Fruit fly (Drosophila melanogaster) whole organism, embryonic: ENCODE results near the gene pdm2.

ENCODE experiments used
- Adf1 ChIP-seq: fragments of 200-800 bp; sonication (Bioruptor generic); IDR thresholded peaks from 2 replicates; pipeline ENCODE4 v1.3.6; 2022; ENCODE audit warnings: missing biosample characterization, missing genetic modification characterization
- CG1024 ChIP-seq: fragments of 200-800 bp; sonication (Bioruptor generic); IDR thresholded peaks from 2 replicates; pipeline ENCODE4 v1.3.6; 2022; ENCODE audit warnings: missing biosample characterization, missing genetic modification characterization
- CG12104 ChIP-seq: fragments of 200-800 bp; sonication (Bioruptor generic); optimal IDR thresholded peaks from 3 replicates; lab custom pipeline; 2016; ENCODE audit warnings: missing biosample characterization, missing genetic modification characterization
- CG1233 ChIP-seq: fragments of 200-800 bp; sonication (Bioruptor generic); optimal IDR thresholded peaks from 4 replicates; lab custom pipeline; 2018; ENCODE audit warnings: missing biosample characterization, mild to moderate bottlenecking, missing genetic modification characterization
- CG15514 ChIP-seq: fragments of 200-800 bp; sonication (Bioruptor generic); optimal IDR thresholded peaks from 3 replicates; lab custom pipeline; 2017; ENCODE audit warnings: missing biosample characterization, missing genetic modification characterization, mild to moderate bottlenecking, moderate library complexity, missing genetic modification reagents
- CG1792 ChIP-seq: fragments of 200-800 bp; sonication (Bioruptor generic); optimal IDR thresholded peaks from 2 replicates; lab custom pipeline; 2016; ENCODE audit warnings: missing biosample characterization, missing genetic modification characterization
- CG1832 ChIP-seq: fragments of 200-800 bp; sonication (Bioruptor generic); optimal IDR thresholded peaks from 2 replicates; lab custom pipeline; 2017; ENCODE audit warnings: missing biosample characterization, mild to moderate bottlenecking, missing genetic modification characterization, inconsistent platforms
- CG30431 ChIP-seq: fragments of 200-800 bp; sonication (Bioruptor generic); optimal IDR thresholded peaks from 2 replicates; lab custom pipeline; 2017; ENCODE audit warnings: missing biosample characterization, missing genetic modification characterization
- CG3065 ChIP-seq: fragments of 200-800 bp; sonication (Bioruptor generic); optimal IDR thresholded peaks from 2 replicates; lab custom pipeline; 2016; ENCODE audit warnings: missing biosample characterization, missing genetic modification characterization
- CG31224 ChIP-seq: fragments of 200-800 bp; sonication (Bioruptor generic); IDR thresholded peaks from 2 replicates; pipeline ENCODE4 v1.3.6; 2022; ENCODE audit warnings: missing biosample characterization, missing genetic modification characterization
- CG32532 ChIP-seq: fragments of 200-800 bp; sonication (Bioruptor generic); IDR thresholded peaks from 2 replicates; pipeline ENCODE4 v1.3.6; 2022; ENCODE audit warnings: missing biosample characterization, missing genetic modification characterization
- CG34224 ChIP-seq: fragments of 200-800 bp; sonication (Bioruptor generic); IDR thresholded peaks from 3 replicates; pipeline ENCODE4 v1.3.6; 2022; ENCODE audit warnings: missing biosample characterization, missing genetic modification characterization; ENCODE audit not compliant: partially characterized antibody
- CG4424 ChIP-seq: fragments of 200-800 bp; sonication (Bioruptor generic); optimal IDR thresholded peaks from 3 replicates; lab custom pipeline; 2016; ENCODE audit warnings: missing biosample characterization, missing genetic modification characterization
- CG5953 ChIP-seq: fragments of 200-800 bp; sonication (Bioruptor generic); IDR thresholded peaks from 2 replicates; pipeline ENCODE4 v1.3.6; 2022; ENCODE audit warnings: missing biosample characterization, missing genetic modification characterization
- CG8478 ChIP-seq: fragments of >200 bp; optimal IDR thresholded peaks from 2 replicates; lab custom pipeline; 2018
- CG9797 ChIP-seq: fragments of 200-800 bp; sonication (Bioruptor generic); optimal IDR thresholded peaks from 3 replicates; lab custom pipeline; 2018; ENCODE audit warnings: missing biosample characterization, mild to moderate bottlenecking, missing genetic modification characterization
- CHES-1-like ChIP-seq: fragments of 200-800 bp; sonication (Bioruptor generic); optimal IDR thresholded peaks from 2 replicates; lab custom pipeline; 2016; ENCODE audit warnings: missing biosample characterization, missing genetic modification characterization
- D19A ChIP-seq: fragments of 200-800 bp; optimal IDR thresholded peaks from 3 replicates; lab custom pipeline; 2019; ENCODE audit warnings: missing biosample characterization, mild to moderate bottlenecking, missing genetic modification characterization, moderate library complexity
- D19B ChIP-seq: fragments of 200-800 bp; sonication (Bioruptor generic); optimal IDR thresholded peaks from 2 replicates; lab custom pipeline; 2017; ENCODE audit warnings: missing biosample characterization, mild to moderate bottlenecking, missing genetic modification characterization
- Dad ChIP-seq: fragments of 200-800 bp; sonication (Bioruptor generic); optimal IDR thresholded peaks from 3 replicates; lab custom pipeline; 2016; ENCODE audit warnings: missing biosample characterization, missing genetic modification characterization
- E2f2 ChIP-seq: fragments of 200-800 bp; sonication (Bioruptor generic); IDR thresholded peaks from 2 replicates; pipeline ENCODE4 v1.3.6; 2022; ENCODE audit warnings: missing biosample characterization, missing genetic modification characterization
- Elba2 ChIP-seq: fragments of 200-800 bp; sonication (Bioruptor generic); optimal IDR thresholded peaks from 3 replicates; lab custom pipeline; 2016; ENCODE audit warnings: missing biosample characterization, missing genetic modification characterization
- Ets97D ChIP-seq: fragments of 200-800 bp; sonication (Bioruptor generic); optimal IDR thresholded peaks from 3 replicates; lab custom pipeline; 2016; ENCODE audit warnings: missing biosample characterization, missing genetic modification characterization
- H2.0 ChIP-seq: fragments of 200-800 bp; sonication (Bioruptor generic); IDR thresholded peaks from 2 replicates; pipeline ENCODE4 v1.3.6; 2022; ENCODE audit warnings: missing biosample characterization, missing genetic modification characterization
- HmgZ ChIP-seq: fragments of 200-800 bp; sonication (Bioruptor generic); optimal IDR thresholded peaks from 2 replicates; lab custom pipeline; 2018; ENCODE audit warnings: missing biosample characterization, mild to moderate bottlenecking, missing genetic modification characterization
- Jarid2 ChIP-seq: fragments of 200-800 bp; sonication (Bioruptor generic); optimal IDR thresholded peaks from 3 replicates; lab custom pipeline; 2017; ENCODE audit warnings: mild to moderate bottlenecking, missing biosample characterization, missing genetic modification reagents, missing genetic modification characterization
- Mes4 ChIP-seq: fragments of 200-800 bp; sonication (Bioruptor generic); optimal IDR thresholded peaks from 2 replicates; lab custom pipeline; 2016; ENCODE audit warnings: missing biosample characterization, missing genetic modification characterization
- Nf-YB ChIP-seq: fragments of 200-800 bp; sonication (Bioruptor generic); optimal IDR thresholded peaks from 3 replicates; lab custom pipeline; 2019; ENCODE audit warnings: missing biosample characterization, mild to moderate bottlenecking, missing genetic modification characterization, moderate library complexity
- Nf-YC ChIP-seq: fragments of 200-800 bp; optimal IDR thresholded peaks from 3 replicates; lab custom pipeline; 2019; ENCODE audit warnings: missing biosample characterization, mild to moderate bottlenecking, missing genetic modification characterization, moderate library complexity
- Scr ChIP-seq: fragments of 200-800 bp; sonication (Bioruptor generic); IDR thresholded peaks from 2 replicates; pipeline ENCODE4 v1.3.6; 2022; ENCODE audit warnings: missing biosample characterization, missing genetic modification characterization; ENCODE audit not compliant: partially characterized antibody
- Sin3A ChIP-seq: fragments of >200 bp; optimal IDR thresholded peaks from 2 replicates; lab custom pipeline; 2018
- Six4 ChIP-seq: fragments of 200-800 bp; sonication (Bioruptor generic); optimal IDR thresholded peaks from 2 replicates; lab custom pipeline; 2016; ENCODE audit warnings: missing biosample characterization, missing genetic modification characterization
- Ssrp ChIP-seq: fragments of 200-800 bp; sonication (Bioruptor generic); optimal IDR thresholded peaks from 2 replicates; lab custom pipeline; 2018; ENCODE audit warnings: missing biosample characterization, mild to moderate bottlenecking, missing genetic modification characterization, moderate library complexity
- Trl ChIP-seq, 3 experiments: fragments of >200 bp in 2 of 3; fragments of 200-800 bp in 1 of 3; sonication (Bioruptor generic) in 1 of 3; optimal IDR thresholded peaks; 2 replicates in 1 of 3; 3 replicates in 2 of 3; lab custom pipeline; 2016 to 2017; ENCODE audit warnings: missing biosample characterization in 1 of 3, missing genetic modification characterization in 1 of 3
- bowl ChIP-seq: fragments of 200-800 bp; sonication (Bioruptor generic); IDR thresholded peaks from 2 replicates; pipeline ENCODE4 v1.3.6; 2022; ENCODE audit warnings: missing biosample characterization, missing genetic modification characterization
- cg ChIP-seq: fragments of 200-800 bp; sonication (Bioruptor generic); optimal IDR thresholded peaks from 3 replicates; lab custom pipeline; 2019; ENCODE audit warnings: missing biosample characterization, mild to moderate bottlenecking, missing genetic modification characterization, moderate library complexity
- chif ChIP-seq, 2 experiments: fragments of 200-800 bp; sonication (Bioruptor generic); optimal IDR thresholded peaks; 3 replicates each; lab custom pipeline; 2016; ENCODE audit warnings: missing biosample characterization in 2 of 2, missing genetic modification characterization in 2 of 2
- chm ChIP-seq: fragments of 200-800 bp; sonication (Bioruptor generic); IDR thresholded peaks from 2 replicates; pipeline ENCODE4 v1.3.6; 2022; ENCODE audit warnings: missing biosample characterization, missing genetic modification characterization
- cwo ChIP-seq: fragments of 200-800 bp; sonication (Bioruptor generic); optimal IDR thresholded peaks from 3 replicates; lab custom pipeline; 2017; ENCODE audit warnings: missing biosample characterization, missing genetic modification characterization, mild to moderate bottlenecking, moderate library complexity, missing genetic modification reagents
- exex ChIP-seq: fragments of 200-800 bp; sonication (Bioruptor generic); optimal IDR thresholded peaks from 4 replicates; lab custom pipeline; 2018; ENCODE audit warnings: missing biosample characterization, mild to moderate bottlenecking, missing genetic modification characterization, moderate library complexity
- hbn ChIP-seq: fragments of 200-800 bp; sonication (Bioruptor generic); IDR thresholded peaks from 2 replicates; pipeline ENCODE4 v1.3.6; 2022; ENCODE audit warnings: missing biosample characterization, missing genetic modification characterization; ENCODE audit not compliant: partially characterized antibody
- kay ChIP-seq: fragments of 200-800 bp; sonication (Bioruptor generic); optimal IDR thresholded peaks from 2 replicates; lab custom pipeline; 2016; ENCODE audit warnings: missing biosample characterization, missing genetic modification characterization
- mirr ChIP-seq: fragments of 200-800 bp; sonication (Bioruptor generic); optimal IDR thresholded peaks from 3 replicates; lab custom pipeline; 2018; ENCODE audit warnings: missing biosample characterization, mild to moderate bottlenecking, missing genetic modification characterization
- oc ChIP-seq: fragments of 200-800 bp; sonication (Bioruptor generic); optimal IDR thresholded peaks from 2 replicates; lab custom pipeline; 2018; ENCODE audit warnings: missing biosample characterization, mild to moderate bottlenecking, missing genetic modification characterization, moderate library complexity
- pb ChIP-seq: fragments of 200-800 bp; sonication (Bioruptor generic); optimal IDR thresholded peaks from 3 replicates; lab custom pipeline; 2016; ENCODE audit warnings: missing biosample characterization, missing genetic modification characterization
- pnt ChIP-seq: fragments of 200-800 bp; sonication (Bioruptor generic); optimal IDR thresholded peaks from 3 replicates; lab custom pipeline; 2016; ENCODE audit warnings: missing biosample characterization, missing genetic modification characterization
- prd ChIP-seq, 3 experiments: fragments of >200 bp in 2 of 3; fragments of 200-800 bp in 1 of 3; sonication (Bioruptor generic) in 1 of 3; optimal IDR thresholded peaks in 2 of 3; IDR thresholded peaks in 1 of 3; 2 replicates in 2 of 3; 3 replicates in 1 of 3; pipeline versions ENCODE4 v1.3.6 to Lab custom; 2017 to 2022; ENCODE audit warnings: missing biosample characterization in 1 of 3, missing genetic modification characterization in 1 of 3
- sens-2 ChIP-seq: fragments of 200-800 bp; sonication (Bioruptor generic); IDR thresholded peaks from 2 replicates; pipeline ENCODE4 v1.3.6; 2022; ENCODE audit warnings: missing biosample characterization, missing genetic modification characterization
- sqz ChIP-seq: fragments of 200-800 bp; sonication (Bioruptor generic); optimal IDR thresholded peaks from 3 replicates; lab custom pipeline; 2018; ENCODE audit warnings: missing biosample characterization, mild to moderate bottlenecking, missing genetic modification characterization
- trem ChIP-seq: fragments of 200-800 bp; optimal IDR thresholded peaks from 3 replicates; lab custom pipeline; 2019; ENCODE audit warnings: missing biosample characterization, mild to moderate bottlenecking, missing genetic modification characterization, moderate library complexity

The pdm2 gene

dm6 chr2L:12618016-12618675 lies 38.8 kb upstream of the pdm2 start (continued):
- no peak for TF ChIP-seq prd (optimal IDR thresholded peaks at IDR 0.05; lab: Kevin White, UChicago)
- no peak for TF ChIP-seq prd (GFP tag; IDR thresholded peaks at IDR 0.05; lab: Robert Waterston, UW)
- TF ChIP-seq CHES-1-like (GFP tag; lab: Kevin White, UChicago): no peak
- TF ChIP-seq sens-2 (GFP tag; lab: Robert Waterston, UW): no peak
- TF ChIP-seq CG12104 (GFP tag; lab: Kevin White, UChicago): no peak
- TF ChIP-seq mirr (GFP tag; lab: Kevin White, UChicago): no peak
- TF ChIP-seq Sin3A (lab: Kevin White, UChicago): no peak
- no peak for TF ChIP-seq trem (tag; lab: Kevin White, UChicago)
- no peak for TF ChIP-seq CG32532
- no peak for TF ChIP-seq D19B (GFP tag; lab: Kevin White, UChicago)
- TF ChIP-seq CG1792 (GFP tag; lab: Kevin White, UChicago): no peak
- TF ChIP-seq Nf-YB (GFP tag; lab: Kevin White, UChicago): peak; percentile 99
- TF ChIP-seq kay: no peak
- TF ChIP-seq Mes4 (GFP tag; lab: Kevin White, UChicago): no peak
- TF ChIP-seq CG15514: peak; percentile 13
- TF ChIP-seq pnt (GFP tag; lab: Kevin White, UChicago): no peak
- TF ChIP-seq oc (tag; lab: Kevin White, UChicago): peak; percentile 3
- TF ChIP-seq exex (tag; lab: Kevin White, UChicago): no peak
- no peak for TF ChIP-seq CG30431 (GFP tag; lab: Kevin White, UChicago)
- no peak for TF ChIP-seq Six4
- no peak for TF ChIP-seq hbn (GFP tag; lab: Robert Waterston, UW)
- TF ChIP-seq CG1233 (GFP tag; lab: Kevin White, UChicago): no peak
- no peak for TF ChIP-seq HmgZ (tag; lab: Kevin White, UChicago)
- TF ChIP-seq CG1024 (GFP tag; lab: Robert Waterston, UW): no peak
- no peak for TF ChIP-seq chif (GFP tag; optimal IDR thresholded peaks at IDR 0.05; lab: Kevin White, UChicago)
- no peak for TF ChIP-seq CG3065 (GFP tag; lab: Kevin White, UChicago)
- peak; percentile 30; the same call in 1 of the 2 replicates for TF ChIP-seq bowl (GFP tag; lab: Robert Waterston, UW)
- no peak for TF ChIP-seq cwo
- TF ChIP-seq Ssrp (tag; lab: Kevin White, UChicago): no peak
- no peak for TF ChIP-seq CG9797 (GFP tag; lab: Kevin White, UChicago)
- TF ChIP-seq CG4424 (GFP tag; lab: Kevin White, UChicago): no peak
- peak; percentile 22; the same call in 1 of the 2 replicates for TF ChIP-seq chm (GFP tag; lab: Robert Waterston, UW)
- no peak for TF ChIP-seq D19A
- no peak for TF ChIP-seq Ets97D (GFP tag; lab: Kevin White, UChicago)
- TF ChIP-seq CG1832 (GFP tag; lab: Kevin White, UChicago): peak; percentile 84
- TF ChIP-seq Jarid2 (GFP tag; lab: Kevin White, UChicago): peak; percentile 73
- no peak for TF ChIP-seq CG31224 (GFP tag; lab: Robert Waterston, UW)
- peak; percentile 99 for TF ChIP-seq cg (GFP tag; lab: Kevin White, UChicago)
- TF ChIP-seq E2f2 (GFP tag; lab: Robert Waterston, UW): no peak
- TF ChIP-seq Trl (optimal IDR thresholded peaks at IDR 0.05; lab: Kevin White, UChicago): peak; percentile 98
- peak; percentile 37 for TF ChIP-seq Trl (GFP tag; optimal IDR thresholded peaks at IDR 0.05; lab: Kevin White, UChicago)
- TF ChIP-seq Scr (GFP tag; lab: Robert Waterston, UW): no peak
- TF ChIP-seq Elba2 (GFP tag; lab: Kevin White, UChicago): no peak
- TF ChIP-seq CG5953: no peak
- TF ChIP-seq CG34224 (GFP tag; lab: Robert Waterston, UW): no peak; the same call in 2 of the 3 replicates
- no peak for TF ChIP-seq pb (GFP tag; lab: Kevin White, UChicago)
- peak; percentile 82 for TF ChIP-seq CG8478 (lab: Kevin White, UChicago)
- no peak for TF ChIP-seq Dad (GFP tag; lab: Kevin White, UChicago)
- peak; percentile 63 for TF ChIP-seq Adf1 (GFP tag; lab: Robert Waterston, UW)
- TF ChIP-seq sqz (GFP tag; lab: Kevin White, UChicago): peak; percentile 68
- TF ChIP-seq Nf-YC (tag; lab: Kevin White, UChicago): peak; percentile 99
- TF ChIP-seq H2.0 (GFP tag; lab: Robert Waterston, UW): no peak
